Worm (Caenorhabditis elegans) whole organism, L1 larva: ENCODE results near the gene sdf-9.

ENCODE experiments used
- Y116A8C.19 ChIP-seq: sonication (generic microtip); optimal IDR thresholded peaks from 2 replicates; lab custom pipeline; 2016; ENCODE audit warnings: missing compliant biosample characterization, missing genetic modification characterization, borderline replicate concordance
- aha-1 ChIP-seq: fragments of 150-350 bp; optimal IDR thresholded peaks from 2 replicates; lab custom pipeline; 2014; ENCODE audit warnings: missing biosample characterization, missing genetic modification characterization
- ceh-8 ChIP-seq: fragments of 200-800 bp; sonication (Bioruptor generic); optimal IDR thresholded peaks from 2 replicates; lab custom pipeline; 2018; ENCODE audit warnings: mild to moderate bottlenecking, missing genetic modification characterization, moderate library complexity, missing compliant biosample characterization
- ces-1 ChIP-seq: fragments of 150-350 bp; optimal IDR thresholded peaks from 2 replicates; lab custom pipeline; 2014; ENCODE audit warnings: missing biosample characterization, missing genetic modification reagents, missing genetic modification characterization
- efl-3 ChIP-seq: fragments of 200-800 bp; sonication (Bioruptor generic); optimal IDR thresholded peaks from 2 replicates; lab custom pipeline; 2018; ENCODE audit warnings: mild to moderate bottlenecking, missing genetic modification characterization, missing compliant biosample characterization
- elt-2 ChIP-seq: sonication (generic microtip); optimal IDR thresholded peaks from 2 replicates; lab custom pipeline; 2016; ENCODE audit warnings: missing genetic modification characterization, mild to moderate bottlenecking, inconsistent platforms, missing compliant biosample characterization, missing genetic modification reagents
- hlh-17 ChIP-seq: fragments of 200-800 bp; sonication (Bioruptor generic); optimal IDR thresholded peaks from 2 replicates; lab custom pipeline; 2018; ENCODE audit warnings: missing genetic modification characterization, mild to moderate bottlenecking, missing compliant biosample characterization, moderate library complexity, borderline replicate concordance
- isw-1 ChIP-seq: fragments of 200-800 bp; sonication (Bioruptor generic); IDR thresholded peaks from 2 replicates; pipeline ENCODE4 v1.3.6; 2022; ENCODE audit warnings: missing genetic modification characterization, missing compliant biosample characterization
- jun-1 ChIP-seq: fragments of 150-350 bp; optimal IDR thresholded peaks from 2 replicates; lab custom pipeline; 2014; ENCODE audit warnings: missing biosample characterization, missing genetic modification reagents, missing genetic modification characterization
- lin-15B ChIP-seq: fragments of 150-350 bp; sonication (generic microtip); optimal IDR thresholded peaks from 3 replicates; lab custom pipeline; 2014; ENCODE audit warnings: missing biosample characterization, missing genetic modification characterization
- nhr-11 ChIP-seq: fragments of 150-350 bp; optimal IDR thresholded peaks from 2 replicates; lab custom pipeline; 2014; ENCODE audit warnings: missing biosample characterization, missing genetic modification characterization
- nhr-28 ChIP-seq: fragments of 150-350 bp; optimal IDR thresholded peaks from 2 replicates; lab custom pipeline; 2014; ENCODE audit warnings: missing biosample characterization, missing genetic modification characterization
- nhr-77 ChIP-seq: fragments of 150-350 bp; optimal IDR thresholded peaks from 2 replicates; lab custom pipeline; 2014; ENCODE audit warnings: missing biosample characterization, missing genetic modification characterization
- ztf-4 ChIP-seq: fragments of 150-350 bp; optimal IDR thresholded peaks from 2 replicates; lab custom pipeline; 2014; ENCODE audit warnings: missing biosample characterization, missing genetic modification characterization

- TF ChIP-seq elt-2 (peak; percentile 46), aha-1 (tag; lab: Kevin White, UChicago) (no peak), ztf-4 (tag; lab: Kevin White, UChicago) (no peak), jun-1 (tag; lab: Kevin White, UChicago) (no peak), nhr-28 (tag; lab: Kevin White, UChicago) (no peak), Y116A8C.19 (tag; lab: Kevin White, UChicago) (no peak), lin-15B (tag; lab: Kevin White, UChicago) (no peak), nhr-77 (tag; lab: Kevin White, UChicago) (no peak), efl-3 (GFP tag; lab: Kevin White, UChicago) (no peak), isw-1 (GFP tag; lab: Robert Waterston, UW) (no peak), nhr-11 (tag; lab: Kevin White, UChicago) (no peak), ceh-8 (GFP tag; lab: Kevin White, UChicago) (no peak), ces-1 (GFP tag; lab: Kevin White, UChicago) (no peak), hlh-17 (GFP tag; lab: Kevin White, UChicago) (no peak)
Observed at ce11 chrV:20792371-20792890, 5.6 kb upstream of the sdf-9 start, which contains the start of gene Y44A6D.3.
